Worm (Caenorhabditis elegans) whole organism, young adult: ENCODE measurements around the gene Y16E11A.4.
"Not testable (repeated sequence)": the region's sequence is repeated elsewhere in the genome, so short reads cannot be mapped to it uniquely, and the experiment has no call there.

Source experiments
- F10E7.11 ChIP-seq: sonication (generic microtip); optimal IDR thresholded peaks from 2 replicates; lab custom pipeline; 2017; ENCODE audit warnings: mild to moderate bottlenecking, missing genetic modification characterization, moderate library complexity, missing compliant biosample characterization
- F49E8.2 ChIP-seq: sonication (generic microtip); optimal IDR thresholded peaks from 3 replicates; lab custom pipeline; 2017; ENCODE audit warnings: missing genetic modification characterization, mild to moderate bottlenecking, missing compliant biosample characterization, antibody characterized with exemption, moderate library complexity; ENCODE audit not compliant: insufficient read depth
- F57A8.1 ChIP-seq: fragments of 200-800 bp; sonication (Bioruptor generic); optimal IDR thresholded peaks from 2 replicates; lab custom pipeline; 2018; ENCODE audit warnings: mild to moderate bottlenecking, missing genetic modification characterization, moderate library complexity, missing compliant biosample characterization
- T26A5.8 ChIP-seq: sonication (generic microtip); optimal IDR thresholded peaks from 2 replicates; lab custom pipeline; 2016; ENCODE audit warnings: missing genetic modification characterization, missing compliant biosample characterization
- Y53F4B.3 ChIP-seq: fragments of 200-800 bp; sonication (Bioruptor generic); IDR thresholded peaks from 2 replicates; pipeline ENCODE4 v1.3.6; 2022; ENCODE audit warnings: missing genetic modification reagents, missing genetic modification characterization, missing compliant biosample characterization
- Y67H2A.10 ChIP-seq: fragments of 200-800 bp; sonication (Bioruptor generic); conservative IDR thresholded peaks from 2 replicates; pipeline ENCODE4 v1.3.6; 2022; ENCODE audit warnings: missing genetic modification reagents, missing genetic modification characterization, missing compliant biosample characterization
- akir-1 ChIP-seq: fragments of 200-800 bp; sonication (Bioruptor generic); optimal IDR thresholded peaks from 2 replicates; lab custom pipeline; 2018; ENCODE audit warnings: mild to moderate bottlenecking, missing genetic modification characterization, moderate library complexity, missing compliant biosample characterization
- ama-1 ChIP-seq, 3 experiments: fragments of 150-350 bp in 1 of 3; sonication (generic microtip) in 2 of 3; optimal IDR thresholded peaks; 2 replicates each; lab custom pipeline; 2014 to 2018; ENCODE audit warnings: missing biosample characterization in 2 of 3, missing genetic modification characterization in 2 of 3, missing genetic modification reagents in 2 of 3
- attf-5 ChIP-seq: fragments of 200-800 bp; sonication (Bioruptor generic); optimal IDR thresholded peaks from 2 replicates; lab custom pipeline; 2018; ENCODE audit warnings: mild to moderate bottlenecking, missing genetic modification characterization, missing compliant biosample characterization
- bed-1 ChIP-seq: fragments of 200-800 bp; sonication (Bioruptor generic); IDR thresholded peaks from 2 replicates; pipeline ENCODE4 v1.3.6; 2022; ENCODE audit warnings: missing genetic modification reagents, missing genetic modification characterization, missing compliant biosample characterization
- ceh-91 ChIP-seq: fragments of 200-800 bp; sonication (Bioruptor generic); IDR thresholded peaks from 2 replicates; pipeline ENCODE4 v1.3.6; 2022; ENCODE audit warnings: missing genetic modification reagents, missing genetic modification characterization, missing compliant biosample characterization
- die-1 ChIP-seq: sonication (generic microtip); optimal IDR thresholded peaks from 2 replicates; lab custom pipeline; 2016; ENCODE audit warnings: missing genotype, mild to moderate bottlenecking, missing genetic modification characterization, missing compliant biosample characterization
- dpff-1 ChIP-seq: sonication (generic microtip); optimal IDR thresholded peaks from 2 replicates; lab custom pipeline; 2017; ENCODE audit warnings: mild to moderate bottlenecking, missing genetic modification characterization, missing compliant biosample characterization
- egrh-3 ChIP-seq: fragments of 200-800 bp; sonication (Bioruptor generic); IDR thresholded peaks from 2 replicates; pipeline ENCODE4 v1.3.6; 2022; ENCODE audit warnings: missing genetic modification reagents, missing genetic modification characterization, missing compliant biosample characterization
- ekl-4 ChIP-seq: fragments of 200-800 bp; sonication (Bioruptor generic); IDR thresholded peaks from 2 replicates; pipeline ENCODE4 v1.3.6; 2022; ENCODE audit warnings: missing genetic modification reagents, missing genetic modification characterization, missing compliant biosample characterization
- gei-17 ChIP-seq: fragments of 200-800 bp; sonication (Bioruptor generic); optimal IDR thresholded peaks from 2 replicates; lab custom pipeline; 2018; ENCODE audit warnings: mild to moderate bottlenecking, missing genetic modification characterization, missing compliant biosample characterization
- hmg-1.2 ChIP-seq: fragments of 200-800 bp; sonication (Bioruptor generic); IDR thresholded peaks from 2 replicates; pipeline ENCODE4 v1.3.6; 2022; ENCODE audit warnings: missing genetic modification reagents, missing genetic modification characterization, missing compliant biosample characterization
- hsf-1 ChIP-seq: fragments of 200-800 bp; sonication (Bioruptor generic); IDR thresholded peaks from 2 replicates; pipeline ENCODE4 v1.3.6; 2022; ENCODE audit warnings: missing genetic modification reagents, missing genetic modification characterization, missing compliant biosample characterization
- let-607 ChIP-seq, 2 experiments: fragments of 200-800 bp in 1 of 2; sonication (Bioruptor generic) in 1 of 2; sonication (generic microtip) in 1 of 2; optimal IDR thresholded peaks; 2 replicates each; lab custom pipeline; 2016 to 2018; ENCODE audit warnings: mild to moderate bottlenecking in 2 of 2, missing compliant biosample characterization in 2 of 2, missing genetic modification characterization in 2 of 2, moderate library complexity in 2 of 2, missing genotype in 1 of 2
- lir-1 ChIP-seq: fragments of 200-800 bp; sonication (Bioruptor generic); conservative IDR thresholded peaks from 2 replicates; pipeline ENCODE4 v1.3.6; 2022; ENCODE audit warnings: missing genetic modification reagents, missing genetic modification characterization, missing compliant biosample characterization
- madf-3 ChIP-seq: fragments of 200-800 bp; sonication (Bioruptor generic); IDR thresholded peaks from 2 replicates; pipeline ENCODE4 v1.3.6; 2022; ENCODE audit warnings: missing genetic modification reagents, missing genetic modification characterization, missing compliant biosample characterization
- nfya-1 ChIP-seq: sonication (generic microtip); optimal IDR thresholded peaks from 2 replicates; lab custom pipeline; 2017; ENCODE audit warnings: antibody characterized with exemption, missing compliant biosample characterization, missing genetic modification characterization, borderline replicate concordance; ENCODE audit not compliant: insufficient read depth
- nhr-90 ChIP-seq: sonication (generic microtip); optimal IDR thresholded peaks from 2 replicates; lab custom pipeline; 2016; ENCODE audit warnings: missing genotype, mild to moderate bottlenecking, missing genetic modification characterization, missing compliant biosample characterization
- pha-4 ChIP-seq: fragments of 150-350 bp; sonication (generic microtip); optimal IDR thresholded peaks from 2 replicates; lab custom pipeline; 2014; ENCODE audit warnings: missing biosample characterization, missing genetic modification reagents, missing genetic modification characterization
- rec-8 ChIP-seq, 2 experiments: sonication (generic microtip); optimal IDR thresholded peaks; 2 replicates each; lab custom pipeline; 2016; ENCODE audit warnings: mild to moderate bottlenecking in 2 of 2, missing genetic modification characterization in 2 of 2, missing genetic modification reagents in 2 of 2, missing genotype in 2 of 2, missing biosample characterization in 1 of 2, missing compliant biosample characterization in 1 of 2, moderate library complexity in 1 of 2
- rpc-1 ChIP-seq, 2 experiments: fragments of 150-350 bp in 1 of 2; sonication (generic microtip) in 1 of 2; optimal IDR thresholded peaks; 2 replicates each; lab custom pipeline; 2014 to 2018; ENCODE audit warnings: missing biosample characterization in 1 of 2, missing genetic modification characterization in 1 of 2, missing genetic modification reagents in 1 of 2, missing genotype in 1 of 2
- tbx-9 ChIP-seq: sonication (generic microtip); optimal IDR thresholded peaks from 2 replicates; lab custom pipeline; 2016; ENCODE audit warnings: borderline replicate concordance, missing genetic modification characterization, inconsistent platforms, missing compliant biosample characterization
- unc-130 ChIP-seq: sonication (generic microtip); optimal IDR thresholded peaks from 2 replicates; lab custom pipeline; 2016; ENCODE audit warnings: missing genetic modification reagents, missing genetic modification characterization, missing compliant biosample characterization
- unc-62 ChIP-seq: fragments of 150-350 bp; optimal IDR thresholded peaks from 2 replicates; lab custom pipeline; 2014; ENCODE audit warnings: missing biosample characterization, missing genetic modification reagents, missing genetic modification characterization
- zfh-2 ChIP-seq: fragments of 200-800 bp; sonication (Bioruptor generic); conservative IDR thresholded peaks from 2 replicates; pipeline ENCODE4 v1.3.6; 2022; ENCODE audit warnings: missing genetic modification reagents, missing genetic modification characterization, missing compliant biosample characterization
- ztf-25 ChIP-seq: fragments of 200-800 bp; sonication (Bioruptor generic); IDR thresholded peaks from 2 replicates; pipeline ENCODE4 v1.3.6; 2022; ENCODE audit warnings: missing genetic modification reagents, missing genetic modification characterization, missing compliant biosample characterization
- ztf-28 ChIP-seq: fragments of 200-800 bp; sonication (Bioruptor generic); IDR thresholded peaks from 2 replicates; pipeline ENCODE4 v1.3.6; 2022; ENCODE audit warnings: missing genetic modification reagents, missing genetic modification characterization, missing compliant biosample characterization

Y16E11A.4 gene

ce11 chrII:1998561-1998960 is 11.5 kb downstream of the Y16E11A.4 start, which contains the start of gene math-19:
math-19 (plus strand) TSS chrII:1998861.
- TF ChIP-seq unc-62 (GFP tag; lab: Kevin White, UChicago); ztf-25 (GFP tag; lab: Robert Waterston, UW); attf-5: not testable (repeated sequence)

ce11 chrII:2000720-2001119 is 13.6 kb downstream of the Y16E11A.4 start, which contains the start of gene ceh-84:
ceh-84 (minus strand) TSS chrII:2000820.
- not testable (repeated sequence) for TF ChIP-seq bed-1; gei-17 (GFP tag; lab: Kevin White, UChicago); ztf-28 (GFP tag; lab: Robert Waterston, UW)

- no peak for TF ChIP-seq T26A5.8 (tag; lab: Kevin White, UChicago)
- no peak for TF ChIP-seq nhr-90 (tag; lab: Kevin White, UChicago)
- no peak for TF ChIP-seq unc-130 (GFP tag; lab: Kevin White, UChicago)
- no peak for TF ChIP-seq madf-3 (GFP tag; lab: Robert Waterston, UW)
- TF ChIP-seq pha-4 (tag; lab: Kevin White, UChicago): no peak
- no peak for TF ChIP-seq Y67H2A.10 (GFP tag; lab: Robert Waterston, UW)
- no peak for TF ChIP-seq dpff-1 (tag; lab: Kevin White, UChicago)
- TF ChIP-seq ama-1 (optimal IDR thresholded peaks at IDR 0.05; lab: Kevin White, UChicago): no peak
- no peak for TF ChIP-seq ama-1 (GFP tag; optimal IDR thresholded peaks at IDR 0.05; lab: Kevin White, UChicago)
- TF ChIP-seq hmg-1.2 (GFP tag; lab: Robert Waterston, UW): no peak
- TF ChIP-seq die-1: no peak
These were observed 24.1 kb downstream of the Y16E11A.4 start for ce11 chrII:2011179-2011578.

- no peak for TF ChIP-seq T26A5.8 (tag; lab: Kevin White, UChicago)
- TF ChIP-seq ekl-4: no peak
- TF ChIP-seq rec-8 (tag; optimal IDR thresholded peaks at IDR 0.05; lab: Kevin White, UChicago): no peak
- no peak for TF ChIP-seq nfya-1 (tag; lab: Kevin White, UChicago)
- no peak for TF ChIP-seq ceh-91
- no peak for TF ChIP-seq lir-1 (GFP tag; lab: Robert Waterston, UW)
- no peak for TF ChIP-seq F57A8.1
- TF ChIP-seq let-607 (tag; optimal IDR thresholded peaks at IDR 0.05; lab: Kevin White, UChicago): no peak
- no peak for TF ChIP-seq Y53F4B.3 (GFP tag; lab: Robert Waterston, UW)
- no peak for TF ChIP-seq F10E7.11 (tag; lab: Kevin White, UChicago)
- no peak for TF ChIP-seq akir-1 (GFP tag; lab: Kevin White, UChicago)
- no peak for TF ChIP-seq ztf-28 (GFP tag; lab: Robert Waterston, UW)
- no peak for TF ChIP-seq rpc-1 (optimal IDR thresholded peaks at IDR 0.05; lab: Kevin White, UChicago)
- no peak for TF ChIP-seq rpc-1 (tag; optimal IDR thresholded peaks at IDR 0.05; lab: Kevin White, UChicago)
- no peak for TF ChIP-seq madf-3 (GFP tag; lab: Robert Waterston, UW)
- TF ChIP-seq egrh-3 (GFP tag; lab: Robert Waterston, UW): no peak
- TF ChIP-seq F49E8.2: no peak
- no peak for TF ChIP-seq hsf-1
- no peak for TF ChIP-seq hmg-1.2 (GFP tag; lab: Robert Waterston, UW)
- no peak for TF ChIP-seq tbx-9 (tag; lab: Kevin White, UChicago)
- no peak for TF ChIP-seq zfh-2 (GFP tag; lab: Robert Waterston, UW)
- TF ChIP-seq, all 124 proteins: peak for 0
These were observed 25.6 kb downstream of the Y16E11A.4 start, which contains the start of gene F59H6.15 for ce11 chrII:2012698-2013097. F59H6.15 (plus strand) TSS chrII:2012998.
